Fruit fly (Drosophila melanogaster) whole organism, adult: Measurements from ENCODE around the gene CG6678.

Source experiments
- CG11617 ChIP-seq: fragments of 200-800 bp; sonication (Bioruptor generic); optimal IDR thresholded peaks from 2 replicates; lab custom pipeline; 2017; ENCODE audit warnings: mild to moderate bottlenecking, missing biosample characterization, missing genetic modification reagents, missing genetic modification characterization
- CG7045 ChIP-seq: fragments of 200-800 bp; sonication (Bioruptor generic); optimal IDR thresholded peaks from 2 replicates; lab custom pipeline; 2017; ENCODE audit warnings: missing biosample characterization, mild to moderate bottlenecking, missing genetic modification characterization
- Hr96 ChIP-seq: fragments of 200-800 bp; sonication (Bioruptor generic); optimal IDR thresholded peaks from 2 replicates; lab custom pipeline; 2016; ENCODE audit warnings: missing biosample characterization, missing genetic modification characterization
- bab1 ChIP-seq: fragments of 200-800 bp; sonication (Bioruptor generic); optimal IDR thresholded peaks from 3 replicates; lab custom pipeline; 2019; ENCODE audit warnings: missing biosample characterization, mild to moderate bottlenecking, missing genetic modification characterization, moderate library complexity
- cic ChIP-seq: fragments of 200-800 bp; sonication (Bioruptor generic); optimal IDR thresholded peaks from 2 replicates; lab custom pipeline; 2017; ENCODE audit warnings: missing biosample characterization, mild to moderate bottlenecking, missing genetic modification characterization, moderate library complexity
- cnc ChIP-seq, 2 experiments: fragments of >200 bp; optimal IDR thresholded peaks; 2 replicates each; lab custom pipeline; 2017
- kay ChIP-seq: fragments of 200-800 bp; sonication (Bioruptor generic); peaks from one replicate; lab custom pipeline; 2016; ENCODE audit warnings: missing biosample characterization, missing genetic modification characterization, borderline replicate concordance
- ovo ChIP-seq: fragments of 200-800 bp; sonication (Bioruptor generic); optimal IDR thresholded peaks from 2 replicates; lab custom pipeline; 2016; ENCODE audit warnings: missing biosample characterization, missing genetic modification characterization
- tj ChIP-seq: fragments of 200-800 bp; sonication (Bioruptor generic); optimal IDR thresholded peaks from 3 replicates; lab custom pipeline; 2017; ENCODE audit warnings: missing biosample characterization, mild to moderate bottlenecking, missing genetic modification characterization, moderate library complexity

dm6 chr3R:21845165-21845564 is 41.7 kb upstream of the CG6678 start, which contains the start of gene Gr93c:
- TF ChIP-seq Hr96 (GFP tag; lab: Kevin White, UChicago) = no peak
- no peak for TF ChIP-seq CG11617 (GFP tag; lab: Kevin White, UChicago)
- TF ChIP-seq tj (GFP tag; lab: Kevin White, UChicago) = no peak
- TF ChIP-seq bab1 (GFP tag; lab: Kevin White, UChicago) = no peak
- no peak for TF ChIP-seq ovo
- no peak for TF ChIP-seq kay (GFP tag; lab: Kevin White, UChicago)
- TF ChIP-seq CG7045 (GFP tag; lab: Kevin White, UChicago) = no peak
- no peak for TF ChIP-seq cic (GFP tag; lab: Kevin White, UChicago)
- no peak for TF ChIP-seq cnc (optimal IDR thresholded peaks at IDR 0.05; lab: Kevin White, UChicago)
